Fruit fly (Drosophila melanogaster): Measurements from ENCODE around the gene CG15130.

CG15130 gene

dm6 chr2L:20427401-20427800 is 2.9 kb upstream of the CG15130 start (continued):
- TF ChIP-seq CG7987 (GFP tag; optimal IDR thresholded peaks at IDR 0.05) (no peak), Dll (GFP tag; IDR thresholded peaks at IDR 0.05; ENCODE audit: partially characterized antibody) (peak; percentile 84), CG17568 (GFP tag; optimal IDR thresholded peaks at IDR 0.05) (no peak), CG9817 (tag; optimal IDR thresholded peaks at IDR 0.05) (no peak), inv (GFP tag; IDR thresholded peaks at IDR 0.05; ENCODE audit: partially characterized antibody) (peak; percentile 47; the same call in 1 of the 2 replicates), CHES-1-like (GFP tag; optimal IDR thresholded peaks at IDR 0.05) (no peak), her (GFP tag; optimal IDR thresholded peaks at IDR 0.05) (no peak), Ets97D (GFP tag; optimal IDR thresholded peaks at IDR 0.05) (no peak), CG4404 (GFP tag; IDR thresholded peaks at IDR 0.05) (no peak), Awh (GFP tag; IDR thresholded peaks at IDR 0.05) (no peak), grau (tag; optimal IDR thresholded peaks at IDR 0.05) (no peak), chif (GFP tag; optimal IDR thresholded peaks at IDR 0.05) (no peak), pzg (GFP tag; optimal IDR thresholded peaks at IDR 0.05) (peak; percentile 20), Opbp (GFP tag; IDR thresholded peaks at IDR 0.05; ENCODE audit: partially characterized antibody) (peak; percentile 47; the same call in 1 of the 3 replicates), CG30431 (GFP tag; optimal IDR thresholded peaks at IDR 0.05) (no peak), Sry-δ (GFP tag; optimal IDR thresholded peaks at IDR 0.05) (peak; percentile 24), Dip2 (GFP tag; IDR thresholded peaks at IDR 0.05) (no peak), CG9876 (GFP tag; optimal IDR thresholded peaks at IDR 0.05) (no peak), CG43689 (GFP tag; IDR thresholded peaks at IDR 0.05) (no peak), B-H1 (GFP tag; IDR thresholded peaks at IDR 0.05) (no peak), Six4 (GFP tag; optimal IDR thresholded peaks at IDR 0.05) (no peak), lab (GFP tag; optimal IDR thresholded peaks at IDR 0.05) (no peak), vnd (GFP tag; IDR thresholded peaks at IDR 0.05; ENCODE audit: partially characterized antibody) (peak; percentile 76), ind (GFP tag; optimal IDR thresholded peaks at IDR 0.05) (no peak), aop (GFP tag; IDR thresholded peaks at IDR 0.05) (no peak), Nf-YA (GFP tag; IDR thresholded peaks at IDR 0.05) (no peak), disco-r (GFP tag; optimal IDR thresholded peaks at IDR 0.05) (no peak), Bgb (GFP tag; IDR thresholded peaks at IDR 0.05; ENCODE audit: partially characterized antibody) (peak; percentile 65), CG18011 (GFP tag; optimal IDR thresholded peaks at IDR 0.05) (no peak), CG16815 (GFP tag; optimal IDR thresholded peaks at IDR 0.05) (no peak), CG6791 (GFP tag; IDR thresholded peaks at IDR 0.05; ENCODE audit: partially characterized antibody) (peak; percentile 79), HHEX (GFP tag; optimal IDR thresholded peaks at IDR 0.05) (no peak), zf30C (GFP tag; optimal IDR thresholded peaks at IDR 0.05) (no peak), CG1792 (GFP tag; optimal IDR thresholded peaks at IDR 0.05) (no peak), Dip3 (GFP tag; optimal IDR thresholded peaks at IDR 0.05) (no peak), zen2 (GFP tag; IDR thresholded peaks at IDR 0.05; ENCODE audit: partially characterized antibody) (peak; percentile 72), fd64A (GFP tag; optimal IDR thresholded peaks at IDR 0.05) (no peak), jumu (GFP tag; optimal IDR thresholded peaks at IDR 0.05) (no peak), Nf-YC (tag; optimal IDR thresholded peaks at IDR 0.05) (no peak), CG2875 (GFP tag; optimal IDR thresholded peaks at IDR 0.05) (no peak), CG6254 (GFP tag; optimal IDR thresholded peaks at IDR 0.05) (no peak), gcm2 (GFP tag; optimal IDR thresholded peaks at IDR 0.05) (no peak), dm (GFP tag; optimal IDR thresholded peaks at IDR 0.05) (no peak), klu (GFP tag; IDR thresholded peaks at IDR 0.05) (no peak), Scr (GFP tag; IDR thresholded peaks at IDR 0.05; ENCODE audit: partially characterized antibody) (peak; percentile 73), E2f2 (GFP tag; IDR thresholded peaks at IDR 0.05) (peak; percentile 90), HmgD (GFP tag; optimal IDR thresholded peaks at IDR 0.05) (no peak), Dref (GFP tag; IDR thresholded peaks at IDR 0.05) (peak; percentile 66), CG4360 (GFP tag; IDR thresholded peaks at IDR 0.05) (no peak), knrl (GFP tag; IDR thresholded peaks at IDR 0.05; ENCODE audit: partially characterized antibody) (peak; percentile 42; the same call in 2 of the 3 replicates), Mrtf (GFP tag; IDR thresholded peaks at IDR 0.05) (no peak)

Measured in whole organism, embryonic.